Fruit fly (Drosophila melanogaster) whole organism, pupa: ENCODE measurements around the gene Pbp45.

Experiments used
- CG10348 ChIP-seq: fragments of 200-800 bp; sonication (Bioruptor generic); IDR thresholded peaks from 2 replicates; pipeline ENCODE4 v1.3.6; 2022; ENCODE audit warnings: missing biosample characterization, missing genetic modification characterization
- CG12605 ChIP-seq: fragments of 200-800 bp; sonication (Bioruptor generic); IDR thresholded peaks from 2 replicates; pipeline ENCODE4 v1.3.6; 2022; ENCODE audit warnings: missing biosample characterization, missing genetic modification characterization
- CG13204 ChIP-seq: fragments of 200-800 bp; sonication (Bioruptor generic); optimal IDR thresholded peaks from 2 replicates; lab custom pipeline; 2018; ENCODE audit warnings: missing biosample characterization, mild to moderate bottlenecking, missing genetic modification characterization, moderate library complexity
- CG15710 ChIP-seq: fragments of 200-800 bp; sonication (Bioruptor generic); optimal IDR thresholded peaks from 2 replicates; lab custom pipeline; 2018; ENCODE audit warnings: missing biosample characterization, mild to moderate bottlenecking, missing genetic modification characterization, moderate library complexity
- CG32121 ChIP-seq: fragments of 200-800 bp; sonication (Bioruptor generic); IDR thresholded peaks from 2 replicates; pipeline ENCODE4 v1.3.6; 2022; ENCODE audit warnings: missing biosample characterization, missing genetic modification characterization
- CG34367 ChIP-seq: fragments of 200-800 bp; sonication (Bioruptor generic); optimal IDR thresholded peaks from 2 replicates; lab custom pipeline; 2018; ENCODE audit warnings: missing biosample characterization, mild to moderate bottlenecking, missing genetic modification characterization
- CG4496 ChIP-seq: fragments of 200-800 bp; sonication (Bioruptor generic); IDR thresholded peaks from 3 replicates; pipeline ENCODE4 v1.3.6; 2022; ENCODE audit warnings: missing biosample characterization, missing genetic modification characterization
- CG8159 ChIP-seq: fragments of 200-800 bp; sonication (Bioruptor generic); optimal IDR thresholded peaks from 3 replicates; lab custom pipeline; 2018; ENCODE audit warnings: missing biosample characterization, mild to moderate bottlenecking, missing genetic modification characterization, moderate library complexity
- D1 ChIP-seq: fragments of 200-800 bp; sonication (Bioruptor generic); optimal IDR thresholded peaks from 2 replicates; lab custom pipeline; 2018; ENCODE audit warnings: missing biosample characterization, mild to moderate bottlenecking, missing genetic modification characterization, moderate library complexity
- EcR ChIP-seq: fragments of 200-800 bp; sonication (Bioruptor generic); optimal IDR thresholded peaks from 3 replicates; lab custom pipeline; 2019; ENCODE audit warnings: missing biosample characterization, missing genetic modification characterization, mild to moderate bottlenecking, moderate library complexity, missing genetic modification reagents
- Ets98B ChIP-seq: fragments of 200-800 bp; sonication (Bioruptor generic); IDR thresholded peaks from 2 replicates; pipeline ENCODE4 v1.3.6; 2022; ENCODE audit warnings: missing biosample characterization, missing genetic modification characterization
- Pif1A ChIP-seq: fragments of 200-800 bp; sonication (Bioruptor generic); optimal IDR thresholded peaks from 3 replicates; lab custom pipeline; 2016; ENCODE audit warnings: missing biosample characterization, missing genetic modification characterization
- fd96Ca ChIP-seq: fragments of 200-800 bp; sonication (Bioruptor generic); IDR thresholded peaks from 3 replicates; pipeline ENCODE4 v1.3.6; 2022; ENCODE audit warnings: missing biosample characterization, missing genetic modification characterization
- gl ChIP-seq: fragments of 200-800 bp; sonication (Bioruptor generic); optimal IDR thresholded peaks from 2 replicates; lab custom pipeline; 2018; ENCODE audit warnings: missing biosample characterization, mild to moderate bottlenecking, missing genetic modification characterization
- rn ChIP-seq: fragments of 200-800 bp; sonication (Bioruptor generic); IDR thresholded peaks from 2 replicates; pipeline ENCODE4 v1.3.6; 2022; ENCODE audit warnings: missing biosample characterization, missing genetic modification characterization

Pbp45 gene

dm6 chr3R:15792427-15792826 is 46.9 kb downstream of the Pbp45 start, which contains the start of gene Acyp2:
Gene Acyp2 (plus strand): TSS chr3R:15792688.
- TF ChIP-seq D1 (tag; lab: Kevin White, UChicago) (no peak), Ets98B (GFP tag; lab: Robert Waterston, UW) (no peak), fd96Ca (GFP tag; lab: Robert Waterston, UW) (no peak), CG10348 (GFP tag; lab: Robert Waterston, UW) (no peak), rn (GFP tag; lab: Robert Waterston, UW) (no peak), CG8159 (tag; lab: Kevin White, UChicago) (no peak), gl (no peak), CG4496 (GFP tag; lab: Robert Waterston, UW) (no peak), EcR (GFP tag; lab: Kevin White, UChicago) (no peak), CG34367 (no peak), CG12605 (GFP tag; lab: Robert Waterston, UW) (no peak), Pif1A (GFP tag; lab: Kevin White, UChicago) (no peak), CG15710 (tag; lab: Kevin White, UChicago) (no peak), CG32121 (GFP tag; lab: Robert Waterston, UW) (no peak)
- TF ChIP-seq, all 21 proteins: peak for 0

dm6 chr3R:15788221-15788620 is 51.1 kb downstream of the Pbp45 start, which contains the start of gene Uros2:
Gene Uros2 (plus strand): TSS chr3R:15788521.
- no peak for TF ChIP-seq CG13204 (GFP tag; lab: Kevin White, UChicago)
- no peak for TF ChIP-seq CG34367
